Worm (Caenorhabditis elegans): ENCODE data around the gene Y116A8C.469.

Gene Y116A8C.469

DNA sequence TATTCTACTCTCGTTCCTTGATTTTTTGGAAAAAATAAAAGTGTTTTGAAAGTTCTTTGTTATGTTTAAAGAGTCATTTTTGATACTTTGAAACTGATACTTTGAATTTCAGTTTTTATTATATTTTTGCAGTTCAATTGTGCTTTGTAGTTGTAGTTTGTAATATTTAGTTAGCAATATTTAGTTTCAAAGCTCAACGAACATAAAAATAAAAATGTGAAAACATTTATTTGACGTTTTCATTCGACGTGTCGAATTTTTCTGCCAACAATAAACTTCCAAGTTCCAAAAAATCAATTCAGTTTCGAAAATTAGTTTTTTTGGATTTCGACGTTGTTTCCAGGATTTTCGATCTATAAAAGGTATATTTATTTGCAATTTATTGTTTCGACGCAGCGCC, 2.3 kb upstream of the Y116A8C.469 start, which contains the start of gene nep-23:
Gene nep-23 (plus strand): TSS at position 301 of the 400 bp plus-strand sequence.
- TF ChIP-seq pbrm-1 (GFP tag; IDR thresholded peaks at IDR 0.05), result no peak
- TF ChIP-seq sea-2 (GFP tag; IDR thresholded peaks at IDR 0.05), result no peak
- TF ChIP-seq ztf-25 (GFP tag; IDR thresholded peaks at IDR 0.05), result no peak
- no peak for TF ChIP-seq ceh-79 (tag; optimal IDR thresholded peaks at IDR 0.05)
- TF ChIP-seq ceh-27 (GFP tag; optimal IDR thresholded peaks at IDR 0.05), result no peak
- no peak for TF ChIP-seq rpc-1 (optimal IDR thresholded peaks at IDR 0.05)
- TF ChIP-seq rpc-1 (tag; optimal IDR thresholded peaks at IDR 0.05), result no peak
- no peak for TF ChIP-seq attf-3 (GFP tag; conservative IDR thresholded peaks at IDR 0.05)
- no peak for TF ChIP-seq B0336.3 (GFP tag; IDR thresholded peaks at IDR 0.05)
- no peak for TF ChIP-seq sptf-2 (GFP tag; optimal IDR thresholded peaks at IDR 0.05)
- TF ChIP-seq Y95B8A.8 (GFP tag; IDR thresholded peaks at IDR 0.05), result no peak
- no peak for TF ChIP-seq lir-1 (GFP tag; conservative IDR thresholded peaks at IDR 0.05)
- TF ChIP-seq lin-26 (GFP tag; IDR thresholded peaks at IDR 0.05), result no peak
- TF ChIP-seq bed-1 (GFP tag; IDR thresholded peaks at IDR 0.05), result no peak
- no peak for TF ChIP-seq hlh-12 (tag; optimal IDR thresholded peaks at IDR 0.05)
- TF ChIP-seq snpc-4 (GFP tag; optimal IDR thresholded peaks at IDR 0.05), result no peak
- TF ChIP-seq snpc-4 (tag; optimal IDR thresholded peaks at IDR 0.05), result no peak

DNA sequence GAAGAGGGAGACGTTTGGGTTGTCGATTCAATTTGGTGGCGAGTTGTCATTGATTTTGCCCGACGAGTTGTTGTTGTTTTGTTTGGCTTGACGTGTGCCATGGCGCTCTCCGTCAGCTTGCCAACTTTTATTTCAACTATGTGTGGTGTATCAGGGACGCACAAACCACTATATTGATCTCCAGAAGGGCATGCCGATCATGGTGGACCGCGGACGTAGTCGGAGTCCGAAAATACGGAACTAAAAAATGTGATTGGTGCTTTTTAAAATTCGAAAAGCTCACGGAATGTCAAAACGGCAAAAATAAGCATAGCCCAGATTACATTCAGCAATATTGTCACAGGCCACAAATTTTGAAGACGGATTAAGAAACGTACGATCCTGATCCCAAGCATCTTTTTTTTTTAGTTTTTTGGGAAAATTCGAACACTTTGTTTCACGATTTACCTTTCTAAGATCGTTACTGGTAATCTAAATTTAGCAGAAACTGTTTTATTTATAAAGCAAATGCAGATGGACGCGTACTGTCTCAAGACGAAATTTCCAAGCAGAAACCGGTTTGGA, 1.6 kb upstream of the Y116A8C.469 start, which contains the start of the genes Y116A8C.470 and Y116A8C.463:
Gene Y116A8C.470 (minus strand): TSS at position 101 of the 564 bp plus-strand sequence.
Gene Y116A8C.463 (plus strand): TSS at position 514 of the 564 bp plus-strand sequence.
- TF ChIP-seq B0336.3 (GFP tag; IDR thresholded peaks at IDR 0.05), result no peak
- no peak for TF ChIP-seq lag-1 (GFP tag; IDR thresholded peaks at IDR 0.05)
- no peak for TF ChIP-seq F39B2.1 (GFP tag; IDR thresholded peaks at IDR 0.05)
- TF ChIP-seq tbx-9 (tag; optimal IDR thresholded peaks at IDR 0.05; ENCODE audit: borderline replicate concordance), result no peak
- TF ChIP-seq snpc-4 (GFP tag; optimal IDR thresholded peaks at IDR 0.05), result no peak
- TF ChIP-seq snpc-4 (tag; optimal IDR thresholded peaks at IDR 0.05), result no peak
- TF ChIP-seq lin-35 (GFP tag; optimal IDR thresholded peaks at IDR 0.05), result no peak
- no peak for TF ChIP-seq F33H1.4 (GFP tag; IDR thresholded peaks at IDR 0.05)
- TF ChIP-seq dpl-1 (GFP tag; optimal IDR thresholded peaks at IDR 0.05), result no peak
- TF ChIP-seq Y53F4B.3 (GFP tag; IDR thresholded peaks at IDR 0.05), result no peak
- TF ChIP-seq nfya-2 (GFP tag; IDR thresholded peaks at IDR 0.05), result no peak
- TF ChIP-seq F52B5.7 (tag; optimal IDR thresholded peaks at IDR 0.05), result no peak
- no peak for TF ChIP-seq atf-7 (tag; optimal IDR thresholded peaks at IDR 0.05)
- TF ChIP-seq him-1 (tag; optimal IDR thresholded peaks at IDR 0.05), result no peak
- TF ChIP-seq mel-28 (tag; optimal IDR thresholded peaks at IDR 0.05; ENCODE audit: borderline replicate concordance), result no peak

DNA sequence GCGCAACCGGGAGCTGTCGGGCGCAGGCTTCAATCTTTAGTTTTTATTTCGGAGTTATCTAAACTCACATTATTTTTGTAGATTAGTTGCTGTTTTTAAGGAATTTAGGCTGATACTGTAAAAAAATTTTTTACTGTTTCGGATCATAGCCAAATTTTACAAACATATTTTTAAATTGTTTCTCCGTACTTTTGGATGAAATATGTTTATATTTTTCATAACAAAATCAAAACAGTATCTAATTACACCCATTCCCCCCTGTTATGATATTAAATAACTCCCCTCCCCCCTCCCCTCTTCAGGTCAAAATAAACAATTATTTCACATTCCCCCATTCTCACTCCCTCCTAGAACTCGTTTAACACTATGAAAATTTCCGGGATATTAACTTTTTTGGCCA, 2.0 kb downstream of the Y116A8C.469 start, which contains the start of gene Y116A8C.3:
Gene Y116A8C.3 (plus strand): TSS at position 301 of the 400 bp plus-strand sequence.
- no peak for TF ChIP-seq ceh-40 (GFP tag; IDR thresholded peaks at IDR 0.05)
- TF ChIP-seq atf-7 (tag; optimal IDR thresholded peaks at IDR 0.05), result no peak
- TF ChIP-seq snpc-4 (GFP tag; optimal IDR thresholded peaks at IDR 0.05), result no peak
- TF ChIP-seq snpc-4 (tag; optimal IDR thresholded peaks at IDR 0.05), result peak in 1 of 4 experiments; percentile 44
- TF ChIP-seq unc-130 (GFP tag; optimal IDR thresholded peaks at IDR 0.05), result no peak
- no peak for TF ChIP-seq lsy-27 (tag; optimal IDR thresholded peaks at IDR 0.05; ENCODE audit: borderline replicate concordance, insufficient read depth)
- no peak for TF ChIP-seq lin-40 (tag; optimal IDR thresholded peaks at IDR 0.05)

DNA sequence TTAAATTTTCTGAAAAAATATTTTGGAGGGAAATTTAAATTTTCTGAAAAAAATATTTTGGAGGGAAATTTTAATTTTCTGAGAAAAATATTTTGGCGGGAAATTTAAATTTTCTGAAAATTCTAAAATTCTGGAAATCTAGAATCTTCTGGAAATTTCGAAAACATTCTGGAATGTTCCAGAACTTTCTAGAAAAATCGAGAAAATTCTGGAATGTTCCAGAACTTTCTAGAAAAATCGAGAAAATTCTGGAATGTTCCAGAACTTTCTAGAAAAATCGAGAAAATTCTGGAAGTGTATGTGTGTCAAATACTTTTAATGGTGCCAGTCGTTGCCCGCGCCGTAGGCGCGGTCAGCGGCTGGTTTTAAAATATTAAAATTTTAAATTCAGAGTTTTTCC, 6.9 kb downstream of the Y116A8C.469 start:
- TF ChIP-seq hsf-1 (GFP tag; IDR thresholded peaks at IDR 0.05), result peak; percentile 93

All from whole organism, young adult.